Worm (Caenorhabditis elegans): ENCODE results near the gene F56D6.8.

The F56D6.8 gene

ce11 chrIV:3902955-3903354, 8.7 kb upstream of the F56D6.8 start, which contains the start of gene F56D6.6:
Gene F56D6.6 (plus strand): TSS chrIV:3903255.
- no peak for TF ChIP-seq mep-1 (tag; optimal IDR thresholded peaks at IDR 0.05)

ce11 chrIV:3899719-3900554, 5.7 kb upstream of the F56D6.8 start, which contains the start of gene srz-62:
Gene srz-62 (plus strand): TSS chrIV:3900504.
- TF ChIP-seq ceh-83 (GFP tag; optimal IDR thresholded peaks at IDR 0.05) (no peak), snpc-4 (tag; optimal IDR thresholded peaks at IDR 0.05) (no peak), nhr-237 (tag; optimal IDR thresholded peaks at IDR 0.05) (no peak), mab-5 (tag; optimal IDR thresholded peaks at IDR 0.05) (no peak), sptf-1 (tag; optimal IDR thresholded peaks at IDR 0.05) (no peak), blmp-1 (tag; optimal IDR thresholded peaks at IDR 0.05) (no peak), unc-62 (GFP tag; optimal IDR thresholded peaks at IDR 0.05) (no peak), unc-120 (tag; optimal IDR thresholded peaks at IDR 0.05; ENCODE audit: poor library complexity, severe bottlenecking) (no peak), hlh-1 (tag; optimal IDR thresholded peaks at IDR 0.05) (no peak), nhr-76 (tag; optimal IDR thresholded peaks at IDR 0.05) (no peak), tbx-8 (GFP tag; optimal IDR thresholded peaks at IDR 0.05) (no peak), flh-1 (GFP tag; optimal IDR thresholded peaks at IDR 0.05) (no peak), pha-4 (tag; optimal IDR thresholded peaks at IDR 0.05) (no peak), ztf-11 (tag; optimal IDR thresholded peaks at IDR 0.05) (no peak), bed-3 (GFP tag; optimal IDR thresholded peaks at IDR 0.05) (no peak), lin-32 (GFP tag; optimal IDR thresholded peaks at IDR 0.05) (no peak)

- TF ChIP-seq elt-1 (tag; optimal IDR thresholded peaks at IDR 0.05; ENCODE audit: borderline replicate concordance, insufficient read depth) (no peak), ceh-43 (GFP tag; optimal IDR thresholded peaks at IDR 0.05) (no peak), zip-8 (tag; optimal IDR thresholded peaks at IDR 0.05) (no peak), mls-2 (tag; optimal IDR thresholded peaks at IDR 0.05) (no peak), mep-1 (tag; optimal IDR thresholded peaks at IDR 0.05) (no peak), ham-2 (GFP tag; optimal IDR thresholded peaks at IDR 0.05) (no peak), ceh-83 (GFP tag; optimal IDR thresholded peaks at IDR 0.05) (no peak), lin-13 (tag; optimal IDR thresholded peaks at IDR 0.05) (no peak), drap-1 (GFP tag; optimal IDR thresholded peaks at IDR 0.05) (no peak), blmp-1 (tag; optimal IDR thresholded peaks at IDR 0.05) (no peak), pha-4 (tag; optimal IDR thresholded peaks at IDR 0.05) (no peak), tbx-8 (GFP tag; optimal IDR thresholded peaks at IDR 0.05) (no peak), cnd-1 (tag; optimal IDR thresholded peaks at IDR 0.05) (no peak), ztf-11 (tag; optimal IDR thresholded peaks at IDR 0.05) (no peak), lin-32 (GFP tag; optimal IDR thresholded peaks at IDR 0.05) (no peak), sptf-1 (tag; optimal IDR thresholded peaks at IDR 0.05) (no peak)
Measured at ce11 chrIV:3894770-3895169, 540 bp upstream of the F56D6.8 start, which contains the start of gene dct-8. Gene dct-8 (plus strand): TSS chrIV:3895070.

ce11 chrIV:3892027-3892426, 2.2 kb downstream of the F56D6.8 start, which contains the start of gene F56D6.9:
Gene F56D6.9 (plus strand): TSS chrIV:3892327.
- TF ChIP-seq ceh-83 (GFP tag; optimal IDR thresholded peaks at IDR 0.05) (no peak), snpc-4 (tag; optimal IDR thresholded peaks at IDR 0.05) (no peak)

ce11 chrIV:3888963-3889362, 5.3 kb downstream of the F56D6.8 start, which contains the start of gene oac-21:
Gene oac-21 (plus strand): TSS chrIV:3889263.
- TF ChIP-seq mls-2 (tag; optimal IDR thresholded peaks at IDR 0.05): no peak
- no peak for TF ChIP-seq bed-3 (GFP tag; optimal IDR thresholded peaks at IDR 0.05)
- no peak for TF ChIP-seq unc-120 (tag; optimal IDR thresholded peaks at IDR 0.05; ENCODE audit: poor library complexity, severe bottlenecking)
- no peak for TF ChIP-seq nhr-76 (tag; optimal IDR thresholded peaks at IDR 0.05)
- no peak for TF ChIP-seq nhr-12 (tag; optimal IDR thresholded peaks at IDR 0.05)
- TF ChIP-seq mab-5 (tag; optimal IDR thresholded peaks at IDR 0.05): no peak
- TF ChIP-seq ham-2 (GFP tag; optimal IDR thresholded peaks at IDR 0.05): no peak
- no peak for TF ChIP-seq lin-13 (tag; optimal IDR thresholded peaks at IDR 0.05)
- TF ChIP-seq ceh-43 (GFP tag; optimal IDR thresholded peaks at IDR 0.05): no peak
- no peak for TF ChIP-seq elt-1 (tag; optimal IDR thresholded peaks at IDR 0.05; ENCODE audit: borderline replicate concordance, insufficient read depth)
- TF ChIP-seq lin-32 (GFP tag; optimal IDR thresholded peaks at IDR 0.05): no peak
- no peak for TF ChIP-seq M03D4.4 (tag; optimal IDR thresholded peaks at IDR 0.05)
- no peak for TF ChIP-seq sem-2 (GFP tag; optimal IDR thresholded peaks at IDR 0.05)
- no peak for TF ChIP-seq sptf-1 (tag; optimal IDR thresholded peaks at IDR 0.05)
- no peak for TF ChIP-seq blmp-1 (tag; optimal IDR thresholded peaks at IDR 0.05)
- TF ChIP-seq pha-4 (tag; optimal IDR thresholded peaks at IDR 0.05): no peak
- no peak for TF ChIP-seq nhr-28 (tag; optimal IDR thresholded peaks at IDR 0.05)
- no peak for TF ChIP-seq drap-1 (GFP tag; optimal IDR thresholded peaks at IDR 0.05)

Measured in whole organism, mixed stage, embryonic.